Fruit fly (Drosophila melanogaster) whole organism, adult: ENCODE measurements around the gene RhoGEF64C.

Experiments used
- CG33017 ChIP-seq: fragments of 200-800 bp; sonication (Bioruptor generic); optimal IDR thresholded peaks from 2 replicates; lab custom pipeline; 2018; ENCODE audit warnings: missing biosample characterization, mild to moderate bottlenecking, missing genetic modification characterization, moderate library complexity
- Clk ChIP-seq: fragments of 200-800 bp; sonication (Bioruptor generic); optimal IDR thresholded peaks from 2 replicates; lab custom pipeline; 2017; ENCODE audit warnings: missing biosample characterization, missing genetic modification characterization
- Crg-1 ChIP-seq: fragments of 200-800 bp; sonication (Bioruptor generic); optimal IDR thresholded peaks from 2 replicates; lab custom pipeline; 2016; ENCODE audit warnings: missing biosample characterization, missing genetic modification characterization
- cic ChIP-seq: fragments of 200-800 bp; sonication (Bioruptor generic); optimal IDR thresholded peaks from 2 replicates; lab custom pipeline; 2017; ENCODE audit warnings: missing biosample characterization, mild to moderate bottlenecking, missing genetic modification characterization, moderate library complexity
- kay ChIP-seq: fragments of 200-800 bp; sonication (Bioruptor generic); peaks from one replicate; lab custom pipeline; 2016; ENCODE audit warnings: missing biosample characterization, missing genetic modification characterization, borderline replicate concordance
- pad ChIP-seq: fragments of 200-800 bp; sonication (Bioruptor generic); optimal IDR thresholded peaks from 3 replicates; lab custom pipeline; 2017; ENCODE audit warnings: missing biosample characterization, missing genetic modification characterization, mild to moderate bottlenecking, moderate library complexity, missing genetic modification reagents

dm6 chr3L:4697301-4697700 lies 4.7 kb downstream of the RhoGEF64C start, which contains the start of gene CG13713:
- TF ChIP-seq Clk (GFP tag; lab: Kevin White, UChicago) (no peak), cic (GFP tag; lab: Kevin White, UChicago) (no peak), pad (no peak), CG33017 (tag; lab: Kevin White, UChicago) (no peak), kay (GFP tag; lab: Kevin White, UChicago) (no peak), Crg-1 (GFP tag; lab: Kevin White, UChicago) (no peak)
